Worm (Caenorhabditis elegans) whole organism, midembryonic: ENCODE measurements around the gene pek-1.

Experiments used
- T22C8.4 ChIP-seq: fragments of 200-800 bp; sonication (Bioruptor generic); IDR thresholded peaks from 2 replicates; pipeline ENCODE4 v1.3.6; 2022; ENCODE audit warnings: missing genetic modification characterization, missing compliant biosample characterization
- cog-1 ChIP-seq: sonication (generic microtip); optimal IDR thresholded peaks from 2 replicates; lab custom pipeline; 2016; ENCODE audit warnings: missing genetic modification characterization, missing compliant biosample characterization
- flt-1 ChIP-seq: fragments of 200-800 bp; sonication (Bioruptor generic); IDR thresholded peaks from 2 replicates; pipeline ENCODE4 v1.3.6; 2022; ENCODE audit warnings: missing genetic modification characterization, missing compliant biosample characterization
- klf-2 ChIP-seq: fragments of 200-800 bp; sonication (Bioruptor generic); conservative IDR thresholded peaks from 2 replicates; pipeline ENCODE4 v1.3.6; 2022; ENCODE audit warnings: missing genetic modification reagents, missing genetic modification characterization, missing compliant biosample characterization
- med-1 ChIP-seq: sonication (generic microtip); optimal IDR thresholded peaks from 2 replicates; lab custom pipeline; 2017; ENCODE audit warnings: missing genetic modification characterization, mild to moderate bottlenecking, missing compliant biosample characterization, antibody characterized with exemption, missing genetic modification reagents; ENCODE audit not compliant: insufficient read depth
- ref-1 ChIP-seq: fragments of 200-800 bp; sonication (Bioruptor generic); conservative IDR thresholded peaks from 2 replicates; pipeline ENCODE4 v1.3.6; 2022; ENCODE audit warnings: missing genetic modification reagents, missing genetic modification characterization, missing compliant biosample characterization
- tab-1 ChIP-seq: fragments of 200-800 bp; sonication (Bioruptor generic); IDR thresholded peaks from 2 replicates; pipeline ENCODE4 v1.3.6; 2022; ENCODE audit warnings: missing genetic modification characterization, missing compliant biosample characterization
- ztf-23 ChIP-seq: fragments of 200-800 bp; sonication (Bioruptor generic); IDR thresholded peaks from 2 replicates; pipeline ENCODE4 v1.3.6; 2022; ENCODE audit warnings: missing genetic modification reagents, missing genetic modification characterization, missing compliant biosample characterization
- ztf-29 ChIP-seq: fragments of 200-800 bp; sonication (Bioruptor generic); IDR thresholded peaks from 2 replicates; pipeline ENCODE4 v1.3.6; 2022; ENCODE audit warnings: missing genetic modification reagents, missing genetic modification characterization, missing compliant biosample characterization

pek-1 gene

DNA sequence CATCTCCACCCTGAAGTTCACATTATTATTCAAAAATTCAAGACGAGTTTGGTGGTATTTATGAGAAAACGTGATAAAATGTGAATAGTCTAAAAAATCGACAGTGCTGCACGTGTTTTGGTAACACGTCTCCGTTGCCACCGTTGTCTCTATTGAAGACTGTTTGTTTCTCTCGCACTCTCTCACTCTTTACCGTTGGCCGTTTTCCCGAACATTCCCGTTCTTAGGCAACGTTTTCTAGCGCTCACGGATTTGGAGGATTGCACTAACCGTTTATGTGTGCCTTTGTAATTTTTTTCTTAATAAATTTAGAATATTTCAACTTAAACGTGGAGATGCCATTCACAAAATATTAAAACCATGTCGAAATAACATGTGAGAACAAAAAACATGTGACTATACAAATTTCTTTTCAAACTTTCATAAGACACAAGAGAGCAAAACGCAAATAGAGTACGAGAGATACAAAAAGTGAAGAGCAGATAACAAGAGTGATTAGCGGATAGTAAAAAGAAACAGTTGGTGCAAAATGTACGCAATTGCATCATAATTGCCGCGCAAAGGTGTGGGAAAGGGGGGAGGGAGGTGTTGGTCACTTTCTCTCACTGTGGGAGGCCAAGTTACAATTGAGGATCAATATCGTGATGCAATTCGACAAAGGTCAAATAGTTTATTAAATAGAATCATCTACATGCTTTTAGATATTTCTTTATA is at the start of gene pek-1:
pek-1 (minus strand) TSS at position 51 of the 714 bp plus-strand sequence.
- TF ChIP-seq cog-1 (tag; lab: Kevin White, UChicago) (peak; percentile 5), klf-2 (no peak)

DNA sequence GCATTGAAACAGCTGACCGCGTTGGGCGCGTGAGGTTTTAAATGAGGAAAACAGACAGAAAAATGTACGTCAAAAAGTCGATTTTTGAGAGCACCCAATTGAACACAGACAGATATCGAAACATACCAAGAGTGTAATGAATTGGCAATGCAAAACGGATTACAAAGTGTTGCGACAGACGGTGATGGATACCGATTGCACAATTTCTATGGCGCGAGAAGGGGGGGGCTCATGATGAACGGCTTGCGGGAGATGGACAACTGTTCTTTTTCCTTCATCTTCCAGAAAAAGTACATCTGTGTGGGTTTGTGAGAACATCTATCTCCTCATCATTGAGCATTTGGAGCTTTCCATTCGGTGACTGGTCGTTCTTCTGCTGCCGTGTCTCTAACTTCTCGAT is 48.9 kb upstream of the pek-1 start:
- no peak for TF ChIP-seq cog-1 (tag; lab: Kevin White, UChicago)
- no peak for TF ChIP-seq ref-1
- no peak for TF ChIP-seq klf-2
- TF ChIP-seq flt-1 (GFP tag; lab: Robert Waterston, UW) = no peak
- no peak for TF ChIP-seq ztf-23 (GFP tag; lab: Robert Waterston, UW)
- TF ChIP-seq ztf-29 = no peak
- TF ChIP-seq med-1 = no peak
- no peak for TF ChIP-seq T22C8.4 (GFP tag; lab: Robert Waterston, UW)
- no peak for TF ChIP-seq tab-1 (GFP tag; lab: Robert Waterston, UW)

ce11 chrX:11463005-11463404 is 48.3 kb upstream of the pek-1 start:
- no peak for TF ChIP-seq flt-1 (GFP tag; lab: Robert Waterston, UW)
- TF ChIP-seq klf-2 = no peak
- TF ChIP-seq tab-1 (GFP tag; lab: Robert Waterston, UW) = no peak
- no peak for TF ChIP-seq med-1
- TF ChIP-seq ztf-29 = no peak
- TF ChIP-seq ztf-23 (GFP tag; lab: Robert Waterston, UW) = no peak
- TF ChIP-seq ref-1 = no peak
- no peak for TF ChIP-seq T22C8.4 (GFP tag; lab: Robert Waterston, UW)
- no peak for TF ChIP-seq cog-1 (tag; lab: Kevin White, UChicago)

- TF ChIP-seq cog-1 (tag; lab: Kevin White, UChicago) (no peak), med-1 (no peak), flt-1 (GFP tag; lab: Robert Waterston, UW) (no peak), tab-1 (GFP tag; lab: Robert Waterston, UW) (no peak), ztf-23 (GFP tag; lab: Robert Waterston, UW) (no peak), T22C8.4 (GFP tag; lab: Robert Waterston, UW) (no peak), ref-1 (no peak), klf-2 (no peak), ztf-29 (no peak)
Observed at ce11 chrX:11462112-11462511, 47.4 kb upstream of the pek-1 start.

ce11 chrX:11461545-11461944 is 46.9 kb upstream of the pek-1 start:
- TF ChIP-seq tab-1 (GFP tag; lab: Robert Waterston, UW) (no peak), ref-1 (no peak)

DNA sequence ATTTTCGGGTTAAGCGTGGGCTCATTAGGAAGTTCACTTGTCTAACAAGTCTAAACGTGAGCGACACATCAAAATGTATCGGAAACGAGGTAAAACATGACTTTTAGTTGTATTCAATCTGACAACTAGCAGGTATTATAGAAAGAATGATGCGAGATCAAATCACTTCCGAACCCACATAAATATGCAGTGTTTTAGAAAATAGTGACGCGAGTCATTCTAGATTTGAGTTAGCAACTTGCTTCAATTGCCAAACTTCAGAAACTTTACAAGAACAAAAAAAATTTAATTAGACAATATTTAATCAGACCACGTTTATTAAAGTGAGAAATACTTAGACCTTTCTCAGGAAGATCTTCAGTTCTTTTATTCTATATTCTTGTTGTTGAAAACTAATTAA is 42.0 kb upstream of the pek-1 start:
- TF ChIP-seq klf-2 (no peak), cog-1 (tag; lab: Kevin White, UChicago) (no peak), T22C8.4 (GFP tag; lab: Robert Waterston, UW) (no peak), tab-1 (GFP tag; lab: Robert Waterston, UW) (no peak), ztf-29 (no peak), med-1 (no peak)

DNA sequence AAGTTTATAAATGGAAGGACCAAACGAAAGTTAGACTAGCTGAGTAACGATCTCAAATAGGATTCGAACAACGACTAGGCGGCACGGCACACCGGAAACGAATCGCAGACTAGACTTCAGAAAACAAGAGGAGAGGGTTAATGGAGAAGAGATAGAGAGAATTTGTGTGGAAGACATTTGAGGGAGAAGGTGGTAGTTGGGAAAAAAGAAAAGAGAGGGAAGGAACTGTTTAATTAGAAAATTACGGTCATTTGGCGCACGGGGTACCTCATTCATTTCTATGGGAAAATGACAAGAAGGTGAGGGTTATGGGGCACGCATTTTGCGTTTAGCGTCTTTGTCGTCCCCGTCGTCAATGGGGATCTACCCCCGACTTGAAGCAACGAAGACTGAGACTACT is 39.5 kb upstream of the pek-1 start, which contains the start of gene F48C5.2:
F48C5.2 (minus strand) TSS at position 101 of the 400 bp plus-strand sequence.
- TF ChIP-seq cog-1 (tag; lab: Kevin White, UChicago) = no peak

DNA sequence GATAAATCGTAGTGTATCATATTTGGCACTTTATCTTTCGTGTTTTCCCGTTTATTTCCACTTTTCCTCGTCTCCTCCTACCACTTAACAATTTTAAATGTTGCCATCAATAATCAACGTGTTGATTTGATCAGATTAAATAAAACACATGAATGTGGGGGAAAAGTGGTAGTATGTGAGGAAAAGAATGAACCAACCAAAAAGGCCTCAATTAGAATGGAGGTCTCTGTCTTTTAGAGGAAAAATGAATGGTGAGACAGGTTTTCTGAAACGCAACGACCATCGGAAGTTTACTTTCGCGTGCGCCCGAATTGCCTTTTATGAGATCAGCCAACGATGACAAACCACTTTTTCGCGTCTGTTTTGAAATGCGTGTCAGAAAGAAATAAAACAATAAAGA is 37.6 kb upstream of the pek-1 start:
- TF ChIP-seq T22C8.4 (GFP tag; lab: Robert Waterston, UW) (no peak), cog-1 (tag; lab: Kevin White, UChicago) (no peak), ztf-23 (GFP tag; lab: Robert Waterston, UW) (no peak), klf-2 (no peak), ztf-29 (no peak), ref-1 (no peak), flt-1 (GFP tag; lab: Robert Waterston, UW) (no peak), med-1 (no peak)

- TF ChIP-seq ref-1 (no peak), ztf-23 (GFP tag; lab: Robert Waterston, UW) (no peak), ztf-29 (no peak), klf-2 (no peak), cog-1 (tag; lab: Kevin White, UChicago) (no peak), flt-1 (GFP tag; lab: Robert Waterston, UW) (no peak), tab-1 (GFP tag; lab: Robert Waterston, UW) (no peak), T22C8.4 (GFP tag; lab: Robert Waterston, UW) (no peak), med-1 (no peak)
Observed at ce11 chrX:11450261-11450660, 35.6 kb upstream of the pek-1 start.

ce11 chrX:11447695-11448094 is 33.0 kb upstream of the pek-1 start:
- TF ChIP-seq ztf-29 (no peak), T22C8.4 (GFP tag; lab: Robert Waterston, UW) (no peak), klf-2 (no peak), ref-1 (no peak), tab-1 (GFP tag; lab: Robert Waterston, UW) (no peak), med-1 (no peak), flt-1 (GFP tag; lab: Robert Waterston, UW) (no peak), ztf-23 (GFP tag; lab: Robert Waterston, UW) (no peak), cog-1 (tag; lab: Kevin White, UChicago) (no peak)

DNA sequence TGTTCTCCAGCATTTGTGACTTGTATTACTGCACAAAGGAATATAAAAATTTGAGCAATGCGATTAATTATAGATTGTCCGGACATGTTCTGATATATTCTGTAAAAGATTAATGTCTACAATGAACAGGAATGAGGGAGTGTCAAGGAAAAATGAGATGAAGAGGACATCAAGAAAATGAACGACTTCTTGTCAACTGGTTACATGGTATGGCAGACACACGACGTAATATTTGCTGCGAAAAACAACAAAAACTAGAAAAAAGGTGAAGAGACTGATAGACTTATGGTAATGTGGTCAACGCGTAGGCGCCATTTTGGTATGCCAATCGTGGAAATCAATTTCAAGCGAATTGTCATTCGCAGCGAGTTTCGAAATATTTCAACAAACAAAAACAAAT is 31.8 kb upstream of the pek-1 start, which contains the start of gene igeg-2:
igeg-2 (minus strand) TSS at position 101 of the 400 bp plus-strand sequence.
- TF ChIP-seq med-1 = no peak
